Worm (Caenorhabditis elegans) whole organism, L2 larva: ENCODE data around the gene F21A3.4.

Source experiments
- F13H6.1 ChIP-seq: sonication (generic microtip); optimal IDR thresholded peaks from 2 replicates; lab custom pipeline; 2016; ENCODE audit warnings: missing genetic modification characterization, missing compliant biosample characterization
- ZK546.5 ChIP-seq: sonication (generic microtip); optimal IDR thresholded peaks from 2 replicates; lab custom pipeline; 2017; ENCODE audit warnings: missing biosample characterization, missing genetic modification characterization
- ama-1 ChIP-seq: fragments of 150-350 bp; optimal IDR thresholded peaks from 2 replicates; lab custom pipeline; 2018; ENCODE audit warnings: inconsistent platforms
- blmp-1 ChIP-seq: sonication (generic microtip); optimal IDR thresholded peaks from 2 replicates; lab custom pipeline; 2017; ENCODE audit warnings: missing genetic modification characterization, mild to moderate bottlenecking, missing compliant biosample characterization, antibody characterized with exemption, moderate library complexity; ENCODE audit not compliant: insufficient read depth
- lin-11 ChIP-seq: fragments of 150-350 bp; sonication (generic microtip); optimal IDR thresholded peaks from 2 replicates; lab custom pipeline; 2014; ENCODE audit warnings: missing biosample characterization, missing genetic modification characterization, inconsistent platforms, mixed read lengths
- mbf-1 ChIP-seq: sonication (generic microtip); optimal IDR thresholded peaks from 2 replicates; lab custom pipeline; 2017; ENCODE audit warnings: missing biosample characterization, missing genetic modification characterization
- nhr-12 ChIP-seq: fragments of 150-350 bp; optimal IDR thresholded peaks from 2 replicates; lab custom pipeline; 2014; ENCODE audit warnings: missing biosample characterization, missing genetic modification characterization
- sma-9 ChIP-seq, 2 experiments: fragments of 150-350 bp in 1 of 2; sonication (generic microtip) in 1 of 2; optimal IDR thresholded peaks; 2 replicates each; lab custom pipeline; 2014 to 2016; ENCODE audit warnings: missing genetic modification characterization in 2 of 2, mild to moderate bottlenecking in 1 of 2, missing biosample characterization in 1 of 2, missing compliant biosample characterization in 1 of 2, missing genetic modification reagents in 1 of 2, moderate library complexity in 1 of 2

- TF ChIP-seq lin-11 (tag; lab: Kevin White, UChicago) (no peak), blmp-1 (no peak), nhr-12 (tag; lab: Kevin White, UChicago) (no peak), ama-1 (lab: Kevin White, UChicago) (no peak), mbf-1 (no peak), F13H6.1 (tag; lab: Kevin White, UChicago) (no peak), sma-9 (GFP tag; optimal IDR thresholded peaks at IDR 0.05; lab: Kevin White, UChicago) (peak; percentile 3), sma-9 (tag; optimal IDR thresholded peaks at IDR 0.05; lab: Kevin White, UChicago) (no peak), ZK546.5 (tag; lab: Kevin White, UChicago) (no peak)
These were observed 17.4 kb downstream of the F21A3.4 start for ce11 chrV:15553869-15554268.
